Fruit fly (Drosophila melanogaster): ENCODE results near the gene fray.

Gene fray

dm6 chr3R:18572845-18573490 lies at the start of gene fray, which contains the start of gene CG7694:
fray (plus strand) TSS chr3R:18573091.
CG7694 (plus strand) TSS chr3R:18573091.
- no peak for TF ChIP-seq CG8478 (optimal IDR thresholded peaks at IDR 0.05)
- TF ChIP-seq CTCF (optimal IDR thresholded peaks at IDR 0.05): no peak

- TF ChIP-seq CTCF (optimal IDR thresholded peaks at IDR 0.05): no peak
- no peak for TF ChIP-seq CG8478 (optimal IDR thresholded peaks at IDR 0.05)
Observed at dm6 chr3R:18545486-18545885, 27.4 kb upstream of the fray start, which contains the start of gene fru. fru (minus strand) TSS chr3R:18545586.

dm6 chr3R:18546159-18546558 lies 26.7 kb upstream of the fray start:
- no peak for TF ChIP-seq CG8478 (optimal IDR thresholded peaks at IDR 0.05)
- no peak for TF ChIP-seq CTCF (optimal IDR thresholded peaks at IDR 0.05)

- TF ChIP-seq CG8478 (optimal IDR thresholded peaks at IDR 0.05) (no peak), CTCF (optimal IDR thresholded peaks at IDR 0.05) (no peak)
Observed at dm6 chr3R:18546972-18547371, 25.9 kb upstream of the fray start.

dm6 chr3R:18548787-18549186 lies 24.1 kb upstream of the fray start:
- no peak for TF ChIP-seq CG8478 (optimal IDR thresholded peaks at IDR 0.05)
- no peak for TF ChIP-seq CTCF (optimal IDR thresholded peaks at IDR 0.05)

dm6 chr3R:18559569-18559968 lies 13.3 kb upstream of the fray start, which contains the start of gene CG7691:
CG7691 (plus strand) TSS chr3R:18559869.
- no peak for TF ChIP-seq CG8478 (optimal IDR thresholded peaks at IDR 0.05)
- TF ChIP-seq CTCF (optimal IDR thresholded peaks at IDR 0.05): no peak

- TF ChIP-seq CTCF (optimal IDR thresholded peaks at IDR 0.05) (no peak), CG8478 (optimal IDR thresholded peaks at IDR 0.05) (no peak)
Observed at dm6 chr3R:18565073-18565472, 7.8 kb upstream of the fray start, which contains the start of the genes CG43210 and hemo. CG43210 (minus strand) TSS chr3R:18565173. hemo (minus strand) TSS chr3R:18565173.

dm6 chr3R:18572240-18572803 lies 569 bp upstream of the fray start:
- TF ChIP-seq CTCF (optimal IDR thresholded peaks at IDR 0.05) (no peak), CG8478 (optimal IDR thresholded peaks at IDR 0.05) (no peak)

- TF ChIP-seq CG8478 (optimal IDR thresholded peaks at IDR 0.05): no peak
- TF ChIP-seq CTCF (optimal IDR thresholded peaks at IDR 0.05): no peak
Observed at dm6 chr3R:18573699-18574259, 888 bp downstream of the fray start.

dm6 chr3R:18577739-18578417 lies 5.0 kb downstream of the fray start:
- TF ChIP-seq CG8478 (optimal IDR thresholded peaks at IDR 0.05) (no peak), CTCF (optimal IDR thresholded peaks at IDR 0.05) (no peak)

- no peak for TF ChIP-seq CTCF (optimal IDR thresholded peaks at IDR 0.05)
- TF ChIP-seq CG8478 (optimal IDR thresholded peaks at IDR 0.05): no peak
Observed at dm6 chr3R:18580979-18581378, 8.1 kb downstream of the fray start.

dm6 chr3R:18582236-18582635 lies 9.3 kb downstream of the fray start:
- TF ChIP-seq CG8478 (optimal IDR thresholded peaks at IDR 0.05) (no peak), CTCF (optimal IDR thresholded peaks at IDR 0.05) (no peak)

dm6 chr3R:18583881-18584545 lies 11.1 kb downstream of the fray start:
- TF ChIP-seq CTCF (optimal IDR thresholded peaks at IDR 0.05): no peak
- TF ChIP-seq CG8478 (optimal IDR thresholded peaks at IDR 0.05): no peak

dm6 chr3R:18584546-18584935 lies 11.7 kb downstream of the fray start:
- TF ChIP-seq CG8478 (optimal IDR thresholded peaks at IDR 0.05) (no peak), CTCF (optimal IDR thresholded peaks at IDR 0.05) (no peak)

dm6 chr3R:18585259-18585858 lies 12.5 kb downstream of the fray start:
- TF ChIP-seq CG8478 (optimal IDR thresholded peaks at IDR 0.05) (no peak), CTCF (optimal IDR thresholded peaks at IDR 0.05) (no peak)
